Fruit fly (Drosophila melanogaster) whole organism, embryonic: Measurements from ENCODE around the gene Etl1.

Source experiments
- Abd-B ChIP-seq: fragments of 200-800 bp; sonication (Bioruptor generic); optimal IDR thresholded peaks from 2 replicates; lab custom pipeline; 2018; ENCODE audit warnings: missing biosample characterization, mild to moderate bottlenecking, missing genetic modification characterization, moderate library complexity
- Bdp1 ChIP-seq: fragments of 200-800 bp; sonication (Bioruptor generic); optimal IDR thresholded peaks from 3 replicates; lab custom pipeline; 2016; ENCODE audit warnings: missing biosample characterization, missing genetic modification characterization
- Blimp-1 ChIP-seq: fragments of 200-800 bp; sonication (Bioruptor generic); optimal IDR thresholded peaks from 3 replicates; lab custom pipeline; 2018; ENCODE audit warnings: missing biosample characterization, missing genetic modification characterization, mild to moderate bottlenecking, moderate library complexity, missing genetic modification reagents
- CG11560 ChIP-seq: fragments of 200-800 bp; sonication (Bioruptor generic); IDR thresholded peaks from 3 replicates; pipeline ENCODE4 v1.3.6; 2022; ENCODE audit warnings: missing biosample characterization, missing genetic modification characterization
- CG12104 ChIP-seq: fragments of 200-800 bp; sonication (Bioruptor generic); optimal IDR thresholded peaks from 3 replicates; lab custom pipeline; 2016; ENCODE audit warnings: missing biosample characterization, missing genetic modification characterization
- CG15073 ChIP-seq: fragments of 200-800 bp; sonication (Bioruptor generic); optimal IDR thresholded peaks from 2 replicates; lab custom pipeline; 2016; ENCODE audit warnings: missing biosample characterization, missing genetic modification characterization
- CG15514 ChIP-seq: fragments of 200-800 bp; sonication (Bioruptor generic); optimal IDR thresholded peaks from 3 replicates; lab custom pipeline; 2017; ENCODE audit warnings: missing biosample characterization, missing genetic modification characterization, mild to moderate bottlenecking, moderate library complexity, missing genetic modification reagents
- CG18011 ChIP-seq: fragments of 200-800 bp; sonication (Bioruptor generic); optimal IDR thresholded peaks from 2 replicates; lab custom pipeline; 2017; ENCODE audit warnings: missing biosample characterization, missing genetic modification characterization, mild to moderate bottlenecking, moderate library complexity, missing genotype
- CG2712 ChIP-seq: fragments of 200-800 bp; optimal IDR thresholded peaks from 3 replicates; lab custom pipeline; 2019; ENCODE audit warnings: missing biosample characterization, mild to moderate bottlenecking, missing genetic modification characterization, moderate library complexity
- CG32532 ChIP-seq: fragments of 200-800 bp; sonication (Bioruptor generic); IDR thresholded peaks from 2 replicates; pipeline ENCODE4 v1.3.6; 2022; ENCODE audit warnings: missing biosample characterization, missing genetic modification characterization
- CG3281 ChIP-seq: fragments of 200-800 bp; sonication (Bioruptor generic); optimal IDR thresholded peaks from 3 replicates; lab custom pipeline; 2017; ENCODE audit warnings: missing biosample characterization, mild to moderate bottlenecking, missing genetic modification characterization
- CG33213 ChIP-seq: fragments of 200-800 bp; sonication (Bioruptor generic); optimal IDR thresholded peaks from 3 replicates; lab custom pipeline; 2016; ENCODE audit warnings: missing biosample characterization, missing genetic modification characterization
- CG6689 ChIP-seq: fragments of 200-800 bp; sonication (Bioruptor generic); IDR thresholded peaks from 2 replicates; pipeline ENCODE4 v1.3.6; 2022; ENCODE audit warnings: missing biosample characterization, missing genetic modification characterization
- CG7987 ChIP-seq: fragments of 200-800 bp; sonication (Bioruptor generic); optimal IDR thresholded peaks from 2 replicates; lab custom pipeline; 2018; ENCODE audit warnings: missing biosample characterization, mild to moderate bottlenecking, missing genetic modification characterization, moderate library complexity
- CG8944 ChIP-seq: fragments of 200-800 bp; sonication (Bioruptor generic); optimal IDR thresholded peaks from 3 replicates; lab custom pipeline; 2016; ENCODE audit warnings: missing biosample characterization, missing genetic modification characterization
- CG9876 ChIP-seq: fragments of 200-800 bp; sonication (Bioruptor generic); optimal IDR thresholded peaks from 2 replicates; lab custom pipeline; 2016; ENCODE audit warnings: missing biosample characterization, missing genetic modification characterization
- CTCF ChIP-seq: fragments of 200-800 bp; sonication (Bioruptor generic); optimal IDR thresholded peaks from 2 replicates; lab custom pipeline; 2017; ENCODE audit warnings: missing biosample characterization, mild to moderate bottlenecking, missing genetic modification characterization, moderate library complexity
- D ChIP-seq, 2 experiments: fragments of 200-800 bp in 1 of 2; fragments of >200 bp in 1 of 2; sonication (Bioruptor generic) in 1 of 2; optimal IDR thresholded peaks; 2 replicates in 1 of 2; 3 replicates in 1 of 2; lab custom pipeline; 2017; ENCODE audit warnings: mild to moderate bottlenecking in 1 of 2, missing biosample characterization in 1 of 2, missing genetic modification characterization in 1 of 2, missing genetic modification reagents in 1 of 2
- Dref ChIP-seq: fragments of 200-800 bp; sonication (Bioruptor generic); IDR thresholded peaks from 2 replicates; pipeline ENCODE4 v1.3.6; 2022; ENCODE audit warnings: missing biosample characterization, missing genetic modification characterization
- Ets65A ChIP-seq: fragments of 200-800 bp; sonication (Bioruptor generic); peaks from one replicate; lab custom pipeline; 2016; ENCODE audit warnings: missing biosample characterization, missing genetic modification characterization
- Fer3 ChIP-seq: fragments of 200-800 bp; sonication (Bioruptor generic); optimal IDR thresholded peaks from 2 replicates; lab custom pipeline; 2018; ENCODE audit warnings: missing biosample characterization, mild to moderate bottlenecking, missing genetic modification characterization, moderate library complexity
- GATAe ChIP-seq: fragments of 200-800 bp; sonication (Bioruptor generic); conservative IDR thresholded peaks from 2 replicates; pipeline ENCODE4 v1.3.6; 2022; ENCODE audit warnings: missing biosample characterization, missing genetic modification characterization
- HHEX ChIP-seq: fragments of 200-800 bp; sonication (Bioruptor generic); optimal IDR thresholded peaks from 3 replicates; lab custom pipeline; 2017; ENCODE audit warnings: missing biosample characterization, mild to moderate bottlenecking, missing genetic modification characterization, missing genetic modification reagents
- Med ChIP-seq: fragments of 200-800 bp; sonication (Bioruptor generic); peaks from one replicate; lab custom pipeline; 2016; ENCODE audit warnings: missing biosample characterization, missing genetic modification characterization, mild to moderate bottlenecking, inconsistent platforms, moderate library complexity
- Nf-YA ChIP-seq: fragments of 200-800 bp; sonication (Bioruptor generic); IDR thresholded peaks from 2 replicates; pipeline ENCODE4 v1.3.6; 2022; ENCODE audit warnings: missing biosample characterization, missing genetic modification characterization
- Nf-YB ChIP-seq: fragments of 200-800 bp; sonication (Bioruptor generic); optimal IDR thresholded peaks from 3 replicates; lab custom pipeline; 2019; ENCODE audit warnings: missing biosample characterization, mild to moderate bottlenecking, missing genetic modification characterization, moderate library complexity
- Oli ChIP-seq: fragments of 200-800 bp; sonication (Bioruptor generic); optimal IDR thresholded peaks from 2 replicates; lab custom pipeline; 2018; ENCODE audit warnings: missing biosample characterization, mild to moderate bottlenecking, missing genetic modification characterization, moderate library complexity
- Optix ChIP-seq: fragments of 200-800 bp; sonication (Bioruptor generic); IDR thresholded peaks from 3 replicates; pipeline ENCODE4 v1.3.6; 2022; ENCODE audit warnings: missing biosample characterization, missing genetic modification characterization
- Sin3A ChIP-seq: fragments of >200 bp; optimal IDR thresholded peaks from 2 replicates; lab custom pipeline; 2018
- cato ChIP-seq: fragments of 200-800 bp; sonication (Bioruptor generic); optimal IDR thresholded peaks from 2 replicates; lab custom pipeline; 2016; ENCODE audit warnings: missing biosample characterization, missing genetic modification characterization, borderline replicate concordance
- chm ChIP-seq: fragments of 200-800 bp; sonication (Bioruptor generic); IDR thresholded peaks from 2 replicates; pipeline ENCODE4 v1.3.6; 2022; ENCODE audit warnings: missing biosample characterization, missing genetic modification characterization
- fd3F ChIP-seq: fragments of 200-800 bp; sonication (Bioruptor generic); optimal IDR thresholded peaks from 2 replicates; lab custom pipeline; 2018; ENCODE audit warnings: missing biosample characterization, mild to moderate bottlenecking, missing genetic modification characterization, moderate library complexity
- fd96Cb ChIP-seq: fragments of 200-800 bp; sonication (Bioruptor generic); optimal IDR thresholded peaks from 2 replicates; lab custom pipeline; 2018; ENCODE audit warnings: missing biosample characterization, mild to moderate bottlenecking, missing genetic modification characterization, moderate library complexity
- gcm ChIP-seq: fragments of 200-800 bp; sonication (Bioruptor generic); optimal IDR thresholded peaks from 2 replicates; lab custom pipeline; 2019; ENCODE audit warnings: missing biosample characterization, mild to moderate bottlenecking, missing genetic modification characterization, moderate library complexity
- gfzf ChIP-seq: fragments of 200-800 bp; sonication (Bioruptor generic); optimal IDR thresholded peaks from 2 replicates; lab custom pipeline; 2016; ENCODE audit warnings: missing biosample characterization, mild to moderate bottlenecking, missing genetic modification characterization, moderate library complexity
- grau ChIP-seq: fragments of 200-800 bp; optimal IDR thresholded peaks from 3 replicates; lab custom pipeline; 2019; ENCODE audit warnings: missing biosample characterization, mild to moderate bottlenecking, missing genetic modification characterization, moderate library complexity
- ken ChIP-seq: fragments of 200-800 bp; sonication (Bioruptor generic); IDR thresholded peaks from 3 replicates; pipeline ENCODE4 v1.3.6; 2022; ENCODE audit warnings: missing biosample characterization, missing genetic modification characterization
- lmd ChIP-seq: fragments of 200-800 bp; sonication (Bioruptor generic); IDR thresholded peaks from 2 replicates; pipeline ENCODE4 v1.3.6; 2022; ENCODE audit warnings: missing biosample characterization, missing genetic modification characterization
- mirr ChIP-seq: fragments of 200-800 bp; sonication (Bioruptor generic); optimal IDR thresholded peaks from 3 replicates; lab custom pipeline; 2018; ENCODE audit warnings: missing biosample characterization, mild to moderate bottlenecking, missing genetic modification characterization
- nerfin-1 ChIP-seq: fragments of 200-800 bp; sonication (Bioruptor generic); optimal IDR thresholded peaks from 3 replicates; lab custom pipeline; 2019; ENCODE audit warnings: missing biosample characterization, mild to moderate bottlenecking, missing genetic modification characterization, moderate library complexity
- nerfin-2 ChIP-seq: fragments of 200-800 bp; sonication (Bioruptor generic); IDR thresholded peaks from 2 replicates; pipeline ENCODE4 v1.3.6; 2022; ENCODE audit warnings: missing biosample characterization, missing genetic modification characterization; ENCODE audit not compliant: partially characterized antibody
- pb ChIP-seq: fragments of 200-800 bp; sonication (Bioruptor generic); optimal IDR thresholded peaks from 3 replicates; lab custom pipeline; 2016; ENCODE audit warnings: missing biosample characterization, missing genetic modification characterization
- peb ChIP-seq: fragments of 200-800 bp; sonication (Bioruptor generic); IDR thresholded peaks from 2 replicates; pipeline ENCODE4 v1.3.6; 2022; ENCODE audit warnings: missing biosample characterization, missing genetic modification characterization
- phol ChIP-seq: fragments of 200-800 bp; sonication (Bioruptor generic); optimal IDR thresholded peaks from 3 replicates; lab custom pipeline; 2018; ENCODE audit warnings: missing biosample characterization, mild to moderate bottlenecking, missing genetic modification characterization, moderate library complexity
- pita ChIP-seq: fragments of 200-800 bp; sonication (Bioruptor generic); optimal IDR thresholded peaks from 2 replicates; lab custom pipeline; 2017; ENCODE audit warnings: missing biosample characterization, mild to moderate bottlenecking, missing genetic modification characterization
- pros ChIP-seq: fragments of 200-800 bp; sonication (Bioruptor generic); optimal IDR thresholded peaks from 3 replicates; lab custom pipeline; 2019; ENCODE audit warnings: missing biosample characterization, mild to moderate bottlenecking, missing genetic modification characterization, moderate library complexity
- seq ChIP-seq: fragments of 200-800 bp; sonication (Bioruptor generic); IDR thresholded peaks from 2 replicates; pipeline ENCODE4 v1.3.6; 2022; ENCODE audit warnings: missing biosample characterization, missing genetic modification characterization
- ttk ChIP-seq: fragments of 200-800 bp; sonication (Bioruptor generic); IDR thresholded peaks from 2 replicates; pipeline ENCODE4 v2.1.2; 2022; ENCODE audit warnings: missing biosample characterization, missing genetic modification characterization
- vvl ChIP-seq: fragments of 200-800 bp; sonication (Bioruptor generic); IDR thresholded peaks from 2 replicates; pipeline ENCODE4 v1.3.6; 2022; ENCODE audit warnings: missing biosample characterization, missing genetic modification characterization

Gene Etl1

dm6 chr2L:9954696-9955095, 42.3 kb upstream of the Etl1 start:
- TF ChIP-seq Med (GFP tag; lab: Kevin White, UChicago) (peak; percentile 55), Dref (GFP tag; lab: Robert Waterston, UW) (0 out of 2 replicates have a peak, but pooled peaks have one; percentile 28), Blimp-1 (GFP tag; lab: Kevin White, UChicago) (no peak), Ets65A (GFP tag; lab: Kevin White, UChicago) (peak; percentile 60)

- TF ChIP-seq Bdp1 (GFP tag; lab: Kevin White, UChicago) (peak; percentile 28), nerfin-1 (tag; lab: Kevin White, UChicago) (peak; percentile 92), Optix (GFP tag; lab: Robert Waterston, UW) (peak; percentile 66; the same call in 2 of the 3 replicates), ken (GFP tag; lab: Robert Waterston, UW) (peak; percentile 73), CG15514 (GFP tag; lab: Kevin White, UChicago) (peak; percentile 86), lmd (GFP tag; lab: Robert Waterston, UW) (peak; percentile 89), Nf-YA (peak; percentile 71), Nf-YB (GFP tag; lab: Kevin White, UChicago) (peak; percentile 78), CG32532 (GFP tag; lab: Robert Waterston, UW) (peak; percentile 92), peb (peak; percentile 78), CG2712 (tag; lab: Kevin White, UChicago) (peak; percentile 98), GATAe (GFP tag; lab: Robert Waterston, UW) (no peak; the same call in 1 of the 2 replicates), CG6689 (GFP tag; lab: Robert Waterston, UW) (peak; percentile 93), CG18011 (GFP tag; lab: Kevin White, UChicago) (peak; percentile 64), CG8944 (GFP tag; lab: Kevin White, UChicago) (peak; percentile 30), fd3F (peak; percentile 83), chm (GFP tag; lab: Robert Waterston, UW) (peak; percentile 33; the same call in 1 of the 2 replicates), CG12104 (GFP tag; lab: Kevin White, UChicago) (peak; percentile 91), grau (peak; percentile 93), fd96Cb (tag; lab: Kevin White, UChicago) (peak; percentile 91), cato (peak; percentile 70), CG15073 (GFP tag; lab: Kevin White, UChicago) (peak; percentile 57), ttk (GFP tag; lab: Robert Waterston, UW) (peak; percentile 89), pros (GFP tag; lab: Kevin White, UChicago) (peak; percentile 23), Abd-B (GFP tag; lab: Kevin White, UChicago) (peak; percentile 83), CG33213 (peak; percentile 49), pita (no peak), Oli (tag; lab: Kevin White, UChicago) (peak; percentile 92), Sin3A (lab: Kevin White, UChicago) (peak; percentile 18), seq (peak; percentile 66; the same call in 1 of the 2 replicates), phol (tag; lab: Kevin White, UChicago) (peak; percentile 96), CG3281 (GFP tag; lab: Kevin White, UChicago) (peak; percentile 92), gcm (peak; percentile 93), CG9876 (GFP tag; lab: Kevin White, UChicago) (no peak), pb (GFP tag; lab: Kevin White, UChicago) (no peak), CTCF (GFP tag; lab: Kevin White, UChicago) (peak; percentile 61), CG7987 (peak; percentile 60), Fer3 (tag; lab: Kevin White, UChicago) (peak; percentile 94), nerfin-2 (GFP tag; lab: Robert Waterston, UW) (no peak), gfzf (no peak), mirr (peak; percentile 27), vvl (GFP tag; lab: Robert Waterston, UW) (peak; percentile 97), D (optimal IDR thresholded peaks at IDR 0.05; lab: Kevin White, UChicago) (no peak), D (GFP tag; optimal IDR thresholded peaks at IDR 0.05; lab: Kevin White, UChicago) (peak; percentile 87), CG11560 (no peak; the same call in 2 of the 3 replicates), HHEX (GFP tag; lab: Kevin White, UChicago) (peak; percentile 92)
These were observed 41.7 kb upstream of the Etl1 start, which contains the start of the genes CG13126 and CG4709 for dm6 chr2L:9954119-9954518. Gene CG13126, minus strand, starts transcription at chr2L:9954181. Gene CG4709, plus strand, starts transcription at chr2L:9954325.
